Fruit fly (Drosophila melanogaster) Kc167 (cell line): ENCODE results near the gene CG34268.

Experiments used
- Myc ChIP-seq: fragments of >200 bp; optimal IDR thresholded peaks from 2 replicates; lab custom pipeline; 2017; ENCODE audit warnings: missing external identifiers
- h ChIP-seq: fragments of >200 bp; optimal IDR thresholded peaks from 3 replicates; lab custom pipeline; 2018; ENCODE audit warnings: missing external identifiers
- insv ChIP-seq: fragments of >200 bp; optimal IDR thresholded peaks from 3 replicates; lab custom pipeline; 2018; ENCODE audit warnings: missing external identifiers
- psq ChIP-seq: fragments of >200 bp; optimal IDR thresholded peaks from 2 replicates; lab custom pipeline; 2017; ENCODE audit warnings: missing external identifiers
- ttk ChIP-seq: sonication (Bioruptor generic); optimal IDR thresholded peaks from 2 replicates; lab custom pipeline; 2017; ENCODE audit warnings: missing external identifiers

dm6 chr3L:485393-485792, 15.4 kb upstream of the CG34268 start:
- TF ChIP-seq ttk (lab: Kevin White, UChicago) (no peak), h (no peak), psq (no peak), insv (lab: Kevin White, UChicago) (no peak), Myc (lab: Kevin White, UChicago) (no peak)
